Fruit fly (Drosophila melanogaster) whole organism, embryonic: ENCODE data around the gene SclB.
A peak's percentile ranks its signal among the peaks of the same experiment; 100 is the strongest.

Experiments used
- Aef1 ChIP-seq: fragments of 200-800 bp; sonication (Bioruptor generic); IDR thresholded peaks from 3 replicates; pipeline ENCODE4 v1.3.6; 2022; ENCODE audit warnings: missing biosample characterization, missing genetic modification characterization
- Asciz ChIP-seq: fragments of 200-800 bp; sonication (Bioruptor generic); optimal IDR thresholded peaks from 2 replicates; lab custom pipeline; 2017; ENCODE audit warnings: missing biosample characterization, mild to moderate bottlenecking, missing genetic modification characterization, missing genetic modification reagents
- Blimp-1 ChIP-seq: fragments of 200-800 bp; sonication (Bioruptor generic); optimal IDR thresholded peaks from 3 replicates; lab custom pipeline; 2018; ENCODE audit warnings: missing biosample characterization, missing genetic modification characterization, mild to moderate bottlenecking, moderate library complexity, missing genetic modification reagents
- CG10366 ChIP-seq: fragments of 200-800 bp; sonication (Bioruptor generic); IDR thresholded peaks from 2 replicates; pipeline ENCODE4 v1.3.6; 2022; ENCODE audit warnings: missing biosample characterization, missing genetic modification characterization
- CG10431 ChIP-seq: fragments of 200-800 bp; sonication (Bioruptor generic); optimal IDR thresholded peaks from 3 replicates; lab custom pipeline; 2018; ENCODE audit warnings: missing biosample characterization, mild to moderate bottlenecking, missing genetic modification characterization
- CG10565 ChIP-seq: fragments of 200-800 bp; sonication (Bioruptor generic); optimal IDR thresholded peaks from 3 replicates; lab custom pipeline; 2016; ENCODE audit warnings: missing biosample characterization, mild to moderate bottlenecking, missing genetic modification characterization
- CG11504 ChIP-seq: fragments of 200-800 bp; sonication (Bioruptor generic); optimal IDR thresholded peaks from 3 replicates; lab custom pipeline; 2019; ENCODE audit warnings: missing biosample characterization, mild to moderate bottlenecking, missing genetic modification characterization, moderate library complexity
- CG12236 ChIP-seq: fragments of 200-800 bp; sonication (Bioruptor generic); optimal IDR thresholded peaks from 2 replicates; lab custom pipeline; 2016; ENCODE audit warnings: missing biosample characterization, missing genetic modification characterization
- CG12659 ChIP-seq: fragments of 200-800 bp; sonication (Bioruptor generic); optimal IDR thresholded peaks from 3 replicates; lab custom pipeline; 2017; ENCODE audit warnings: mild to moderate bottlenecking, missing biosample characterization, missing genetic modification reagents, missing genetic modification characterization
- CG13296 ChIP-seq: fragments of 200-800 bp; sonication (Bioruptor generic); optimal IDR thresholded peaks from 3 replicates; lab custom pipeline; 2018; ENCODE audit warnings: missing biosample characterization, mild to moderate bottlenecking, missing genetic modification characterization
- CG14050 ChIP-seq: fragments of 200-800 bp; sonication (Bioruptor generic); IDR thresholded peaks from 3 replicates; pipeline ENCODE4 v1.3.6; 2022; ENCODE audit warnings: missing biosample characterization, missing genetic modification characterization
- CG2889 ChIP-seq: fragments of 200-800 bp; sonication (Bioruptor generic); IDR thresholded peaks from 3 replicates; pipeline ENCODE4 v1.3.6; 2022; ENCODE audit warnings: missing biosample characterization, missing genetic modification characterization
- CG31365 ChIP-seq: fragments of 200-800 bp; sonication (Bioruptor generic); optimal IDR thresholded peaks from 2 replicates; lab custom pipeline; 2018; ENCODE audit warnings: missing biosample characterization, mild to moderate bottlenecking, missing genetic modification characterization
- CG32532 ChIP-seq: fragments of 200-800 bp; sonication (Bioruptor generic); IDR thresholded peaks from 2 replicates; pipeline ENCODE4 v1.3.6; 2022; ENCODE audit warnings: missing biosample characterization, missing genetic modification characterization
- CG32772 ChIP-seq: fragments of 200-800 bp; sonication (Bioruptor generic); IDR thresholded peaks from 2 replicates; pipeline ENCODE4 v1.3.6; 2022; ENCODE audit warnings: missing biosample characterization, missing genetic modification characterization
- CG3407 ChIP-seq: fragments of 200-800 bp; sonication (Bioruptor generic); optimal IDR thresholded peaks from 2 replicates; lab custom pipeline; 2018; ENCODE audit warnings: missing biosample characterization, mild to moderate bottlenecking, missing genetic modification characterization
- CG4854 ChIP-seq: fragments of 200-800 bp; sonication (Bioruptor generic); optimal IDR thresholded peaks from 2 replicates; lab custom pipeline; 2016; ENCODE audit warnings: missing biosample characterization, missing genetic modification characterization, inconsistent platforms
- CG5180 ChIP-seq: fragments of 200-800 bp; sonication (Bioruptor generic); optimal IDR thresholded peaks from 3 replicates; lab custom pipeline; 2017; ENCODE audit warnings: missing biosample characterization, missing genetic modification characterization, mild to moderate bottlenecking, moderate library complexity, missing genetic modification reagents
- CG6813 ChIP-seq: fragments of 200-800 bp; sonication (Bioruptor generic); optimal IDR thresholded peaks from 2 replicates; lab custom pipeline; 2017; ENCODE audit warnings: missing biosample characterization, missing genetic modification characterization, mild to moderate bottlenecking, moderate library complexity, missing genetic modification reagents
- CG7357 ChIP-seq: fragments of 200-800 bp; sonication (Bioruptor generic); IDR thresholded peaks from 3 replicates; pipeline ENCODE4 v1.3.6; 2022; ENCODE audit warnings: missing biosample characterization, missing genetic modification characterization
- CG9876 ChIP-seq: fragments of 200-800 bp; sonication (Bioruptor generic); optimal IDR thresholded peaks from 2 replicates; lab custom pipeline; 2016; ENCODE audit warnings: missing biosample characterization, missing genetic modification characterization
- CTCF ChIP-seq: fragments of 200-800 bp; sonication (Bioruptor generic); optimal IDR thresholded peaks from 2 replicates; lab custom pipeline; 2017; ENCODE audit warnings: missing biosample characterization, mild to moderate bottlenecking, missing genetic modification characterization, moderate library complexity
- Deaf1 ChIP-seq: fragments of 200-800 bp; optimal IDR thresholded peaks from 3 replicates; lab custom pipeline; 2019; ENCODE audit warnings: missing biosample characterization, mild to moderate bottlenecking, missing genetic modification characterization, moderate library complexity
- Hr3 ChIP-seq: fragments of 200-800 bp; sonication (Bioruptor generic); optimal IDR thresholded peaks from 3 replicates; lab custom pipeline; 2016; ENCODE audit warnings: missing biosample characterization, missing genetic modification characterization
- Lpt ChIP-seq: fragments of >200 bp; optimal IDR thresholded peaks from 2 replicates; lab custom pipeline; 2018; ENCODE audit warnings: missing biosample characterization, missing genetic modification characterization
- Med ChIP-seq: fragments of 200-800 bp; sonication (Bioruptor generic); peaks from one replicate; lab custom pipeline; 2016; ENCODE audit warnings: missing biosample characterization, missing genetic modification characterization, mild to moderate bottlenecking, inconsistent platforms, moderate library complexity
- Mes4 ChIP-seq: fragments of 200-800 bp; sonication (Bioruptor generic); optimal IDR thresholded peaks from 2 replicates; lab custom pipeline; 2016; ENCODE audit warnings: missing biosample characterization, missing genetic modification characterization
- NC2α ChIP-seq: fragments of 200-800 bp; sonication (Bioruptor generic); optimal IDR thresholded peaks from 2 replicates; lab custom pipeline; 2016; ENCODE audit warnings: missing biosample characterization, missing genetic modification characterization
- Nf-YB ChIP-seq: fragments of 200-800 bp; sonication (Bioruptor generic); optimal IDR thresholded peaks from 3 replicates; lab custom pipeline; 2019; ENCODE audit warnings: missing biosample characterization, mild to moderate bottlenecking, missing genetic modification characterization, moderate library complexity
- Pdp1 ChIP-seq, 2 experiments: fragments of 200-800 bp; sonication (Bioruptor generic); optimal IDR thresholded peaks; 3 replicates each; lab custom pipeline; 2016; ENCODE audit warnings: missing biosample characterization in 2 of 2, missing genetic modification characterization in 2 of 2, mild to moderate bottlenecking in 1 of 2, moderate library complexity in 1 of 2
- Ptx1 ChIP-seq: fragments of 200-800 bp; sonication (Bioruptor generic); IDR thresholded peaks from 2 replicates; pipeline ENCODE4 v1.3.6; 2022; ENCODE audit warnings: missing biosample characterization, missing genetic modification characterization
- Xrp1 ChIP-seq: fragments of 200-800 bp; sonication (Bioruptor generic); IDR thresholded peaks from 2 replicates; pipeline ENCODE4 v1.3.6; 2022; ENCODE audit warnings: missing biosample characterization, missing genetic modification characterization
- ap ChIP-seq: fragments of 200-800 bp; sonication (Bioruptor generic); IDR thresholded peaks from 2 replicates; pipeline ENCODE4 v1.3.6; 2022; ENCODE audit warnings: missing biosample characterization, missing genetic modification characterization
- bcd ChIP-seq: fragments of 200-800 bp; sonication (Bioruptor generic); optimal IDR thresholded peaks from 2 replicates; lab custom pipeline; 2017; ENCODE audit warnings: missing biosample characterization, mild to moderate bottlenecking, missing genetic modification characterization
- caup ChIP-seq: fragments of 200-800 bp; sonication (Bioruptor generic); optimal IDR thresholded peaks from 3 replicates; lab custom pipeline; 2017; ENCODE audit warnings: missing biosample characterization, mild to moderate bottlenecking, missing genetic modification characterization, moderate library complexity; ENCODE audit not compliant: severe bottlenecking
- croc ChIP-seq: fragments of 200-800 bp; sonication (Bioruptor generic); conservative IDR thresholded peaks from 3 replicates; pipeline ENCODE4 v1.3.6; 2022; ENCODE audit warnings: missing biosample characterization, missing genetic modification characterization
- dan ChIP-seq: fragments of 200-800 bp; sonication (Bioruptor generic); IDR thresholded peaks from 2 replicates; pipeline ENCODE4 v1.3.6; 2022; ENCODE audit warnings: missing biosample characterization, missing genetic modification characterization
- gce ChIP-seq: fragments of 200-800 bp; sonication (Bioruptor generic); IDR thresholded peaks from 3 replicates; pipeline ENCODE4 v1.3.6; 2022; ENCODE audit warnings: missing biosample characterization, missing genetic modification characterization
- gem ChIP-seq: fragments of 200-800 bp; sonication (Bioruptor generic); optimal IDR thresholded peaks from 2 replicates; lab custom pipeline; 2019; ENCODE audit warnings: missing biosample characterization, mild to moderate bottlenecking, missing genetic modification characterization, moderate library complexity
- hkb ChIP-seq, 2 experiments: fragments of 200-800 bp in 1 of 2; fragments of >200 bp in 1 of 2; sonication (Bioruptor generic) in 1 of 2; IDR thresholded peaks in 1 of 2; optimal IDR thresholded peaks in 1 of 2; 2 replicates each; pipeline versions ENCODE4 v1.3.6 to Lab custom; 2017 to 2022; ENCODE audit warnings: missing biosample characterization in 1 of 2, missing genetic modification characterization in 1 of 2
- ind ChIP-seq: fragments of 200-800 bp; sonication (Bioruptor generic); optimal IDR thresholded peaks from 3 replicates; lab custom pipeline; 2016; ENCODE audit warnings: missing biosample characterization, missing genetic modification characterization
- lab ChIP-seq: fragments of 200-800 bp; sonication (Bioruptor generic); optimal IDR thresholded peaks from 3 replicates; lab custom pipeline; 2017; ENCODE audit warnings: missing biosample characterization, missing genetic modification characterization, mild to moderate bottlenecking, moderate library complexity, missing genetic modification reagents
- lmd ChIP-seq: fragments of 200-800 bp; sonication (Bioruptor generic); IDR thresholded peaks from 2 replicates; pipeline ENCODE4 v1.3.6; 2022; ENCODE audit warnings: missing biosample characterization, missing genetic modification characterization
- mld ChIP-seq: fragments of 200-800 bp; sonication (Bioruptor generic); IDR thresholded peaks from 3 replicates; pipeline ENCODE4 v1.3.6; 2022; ENCODE audit warnings: missing biosample characterization, missing genetic modification characterization; ENCODE audit not compliant: partially characterized antibody
- pfk ChIP-seq: fragments of 200-800 bp; sonication (Bioruptor generic); optimal IDR thresholded peaks from 2 replicates; lab custom pipeline; 2018; ENCODE audit warnings: missing biosample characterization, mild to moderate bottlenecking, missing genetic modification characterization, moderate library complexity
- schlank ChIP-seq: fragments of 200-800 bp; sonication (Bioruptor generic); optimal IDR thresholded peaks from 2 replicates; lab custom pipeline; 2018; ENCODE audit warnings: missing biosample characterization, mild to moderate bottlenecking, missing genetic modification characterization
- slbo ChIP-seq: fragments of 200-800 bp; sonication (Bioruptor generic); IDR thresholded peaks from 2 replicates; pipeline ENCODE4 v1.3.6; 2022; ENCODE audit warnings: missing biosample characterization, missing genetic modification characterization
- tgo ChIP-seq: fragments of 200-800 bp; sonication (Bioruptor generic); IDR thresholded peaks from 3 replicates; pipeline ENCODE4 v1.3.6; 2022; ENCODE audit warnings: missing biosample characterization, missing genetic modification characterization
- unpg ChIP-seq: fragments of 200-800 bp; sonication (Bioruptor generic); optimal IDR thresholded peaks from 3 replicates; lab custom pipeline; 2018; ENCODE audit warnings: missing biosample characterization, mild to moderate bottlenecking, missing genetic modification characterization, moderate library complexity

The SclB gene

dm6 chr2L:16868897-16869324, 31.1 kb downstream of the SclB start (continued):
- TF ChIP-seq Pdp1 (GFP tag; optimal IDR thresholded peaks at IDR 0.05; lab: Kevin White, UChicago) (no peak), Lpt (no peak), lab (peak; percentile 49), bcd (GFP tag; lab: Kevin White, UChicago) (peak; percentile 61), CG6813 (GFP tag; lab: Kevin White, UChicago) (no peak), CG7357 (peak; percentile 52; the same call in 1 of the 3 replicates), Deaf1 (peak; percentile 91), croc (GFP tag; lab: Robert Waterston, UW) (peak; percentile 43; the same call in 2 of the 3 replicates), schlank (tag; lab: Kevin White, UChicago) (no peak), Aef1 (GFP tag; lab: Robert Waterston, UW) (peak; percentile 36; the same call in 1 of the 3 replicates), CG32532 (GFP tag; lab: Robert Waterston, UW) (no peak), CG10565 (GFP tag; lab: Kevin White, UChicago) (no peak), ap (GFP tag; lab: Robert Waterston, UW) (0 out of 2 replicates have a peak, but pooled peaks have one; percentile 13), CG31365 (no peak), lmd (GFP tag; lab: Robert Waterston, UW) (peak; percentile 73), CG3407 (GFP tag; lab: Kevin White, UChicago) (peak; percentile 16), pfk (GFP tag; lab: Kevin White, UChicago) (no peak), caup (GFP tag; lab: Kevin White, UChicago) (no peak), CG11504 (tag; lab: Kevin White, UChicago) (peak; percentile 74), Ptx1 (GFP tag; lab: Robert Waterston, UW) (peak; percentile 72), tgo (GFP tag; lab: Robert Waterston, UW) (peak; percentile 57), CG13296 (GFP tag; lab: Kevin White, UChicago) (peak; percentile 44), hkb (optimal IDR thresholded peaks at IDR 0.05; lab: Kevin White, UChicago) (no peak), hkb (GFP tag; IDR thresholded peaks at IDR 0.05; lab: Robert Waterston, UW) (peak; percentile 53; the same call in 1 of the 2 replicates), NC2α (GFP tag; lab: Kevin White, UChicago) (no peak), dan (GFP tag; lab: Robert Waterston, UW) (no peak), CG5180 (GFP tag; lab: Kevin White, UChicago) (peak; percentile 15), CG32772 (GFP tag; lab: Robert Waterston, UW) (peak; percentile 38; the same call in 1 of the 2 replicates), Blimp-1 (GFP tag; lab: Kevin White, UChicago) (peak; percentile 60), CG9876 (GFP tag; lab: Kevin White, UChicago) (no peak), Asciz (GFP tag; lab: Kevin White, UChicago) (peak; percentile 31), mld (GFP tag; lab: Robert Waterston, UW) (no peak), Nf-YB (GFP tag; lab: Kevin White, UChicago) (peak; percentile 34), unpg (peak; percentile 60), ind (GFP tag; lab: Kevin White, UChicago) (no peak), Hr3 (peak; percentile 23), CTCF (GFP tag; lab: Kevin White, UChicago) (no peak), CG10366 (GFP tag; lab: Robert Waterston, UW) (peak; percentile 32), gem (tag; lab: Kevin White, UChicago) (peak; percentile 76), CG12659 (GFP tag; lab: Kevin White, UChicago) (peak; percentile 57), gce (GFP tag; lab: Robert Waterston, UW) (no peak), CG12236 (GFP tag; lab: Kevin White, UChicago) (no peak), CG2889 (GFP tag; lab: Robert Waterston, UW) (no peak), Med (peak; percentile 66), CG10431 (no peak), slbo (peak; percentile 60), CG14050 (GFP tag; lab: Robert Waterston, UW) (peak; percentile 45; the same call in 1 of the 3 replicates), CG4854 (GFP tag; lab: Kevin White, UChicago) (no peak), Xrp1 (GFP tag; lab: Robert Waterston, UW) (peak; percentile 41; the same call in 1 of the 2 replicates), Mes4 (GFP tag; lab: Kevin White, UChicago) (no peak)
- TF ChIP-seq, all 482 proteins: peak for 118
